Fruit fly (Drosophila melanogaster) whole organism, embryonic: ENCODE results near the gene p38b.

ENCODE experiments used
- CG2712 ChIP-seq: fragments of 200-800 bp; optimal IDR thresholded peaks from 3 replicates; lab custom pipeline; 2019; ENCODE audit warnings: missing biosample characterization, mild to moderate bottlenecking, missing genetic modification characterization, moderate library complexity
- CG3281 ChIP-seq: fragments of 200-800 bp; sonication (Bioruptor generic); optimal IDR thresholded peaks from 3 replicates; lab custom pipeline; 2017; ENCODE audit warnings: missing biosample characterization, mild to moderate bottlenecking, missing genetic modification characterization
- crc ChIP-seq: fragments of 200-800 bp; sonication (Bioruptor generic); optimal IDR thresholded peaks from 2 replicates; lab custom pipeline; 2016; ENCODE audit warnings: missing biosample characterization, missing genetic modification characterization
- sd ChIP-seq: fragments of 200-800 bp; sonication (Bioruptor generic); optimal IDR thresholded peaks from 3 replicates; lab custom pipeline; 2018; ENCODE audit warnings: missing biosample characterization, mild to moderate bottlenecking, missing genetic modification characterization, moderate library complexity

DNA sequence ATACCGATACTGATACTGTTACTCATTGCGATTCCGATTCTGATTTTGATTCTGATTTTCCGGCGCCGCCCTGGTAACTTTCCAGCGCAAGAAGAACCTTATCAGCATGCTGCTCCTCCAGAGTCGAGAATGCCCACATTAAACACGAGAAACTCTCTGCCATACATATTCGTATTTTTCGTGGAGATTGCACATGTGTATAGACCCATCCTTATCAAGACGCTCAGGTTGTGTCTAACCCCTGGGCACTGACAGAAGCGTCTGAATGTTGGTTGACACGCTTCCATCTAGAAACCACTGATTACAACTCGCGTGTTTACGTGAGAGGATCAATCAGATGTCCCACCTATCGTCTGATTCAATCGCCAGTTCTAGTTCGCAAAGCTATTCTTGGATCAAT, 24.7 kb downstream of the p38b start:
- no peak for TF ChIP-seq crc
- TF ChIP-seq CG3281 (GFP tag; lab: Kevin White, UChicago) = no peak
- no peak for TF ChIP-seq CG2712 (tag; lab: Kevin White, UChicago)
- TF ChIP-seq sd (tag; lab: Kevin White, UChicago) = no peak
